Worm (Caenorhabditis elegans): ENCODE results near the gene fbxa-22.

DNA sequence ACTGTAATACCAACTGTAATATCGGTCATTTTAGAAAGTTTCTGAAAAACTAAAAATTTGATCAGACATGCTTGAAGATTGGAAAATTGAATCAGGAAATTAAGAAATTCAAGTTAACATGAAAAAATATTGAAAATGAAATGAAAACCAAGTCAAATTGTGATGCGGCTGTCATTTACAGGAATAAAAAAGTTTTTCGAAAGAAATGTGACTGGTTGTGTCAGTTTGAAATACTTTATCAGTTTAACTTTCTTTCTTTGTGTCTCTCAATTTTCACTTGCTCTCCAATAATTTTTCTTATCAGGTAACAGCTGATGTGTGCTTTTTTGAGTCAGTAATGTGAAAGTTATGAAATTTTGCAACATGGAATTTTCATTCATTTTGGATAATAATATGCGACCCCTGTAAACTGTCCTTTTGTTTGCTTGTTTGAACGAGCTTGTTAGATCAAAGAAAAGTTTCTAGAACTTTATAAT, 7.6 kb downstream of the fbxa-22 start, which contains the start of gene fbxa-60:
- TF ChIP-seq pha-4 (tag; optimal IDR thresholded peaks at IDR 0.05) (no peak), nhr-28 (tag; optimal IDR thresholded peaks at IDR 0.05) (no peak), nhr-76 (tag; optimal IDR thresholded peaks at IDR 0.05) (no peak), ceh-39 (tag; optimal IDR thresholded peaks at IDR 0.05) (no peak), ztf-11 (tag; optimal IDR thresholded peaks at IDR 0.05) (no peak)

Data from whole organism, mixed stage, embryonic.